Fruit fly (Drosophila melanogaster): ENCODE data around the gene CG12768.

DNA sequence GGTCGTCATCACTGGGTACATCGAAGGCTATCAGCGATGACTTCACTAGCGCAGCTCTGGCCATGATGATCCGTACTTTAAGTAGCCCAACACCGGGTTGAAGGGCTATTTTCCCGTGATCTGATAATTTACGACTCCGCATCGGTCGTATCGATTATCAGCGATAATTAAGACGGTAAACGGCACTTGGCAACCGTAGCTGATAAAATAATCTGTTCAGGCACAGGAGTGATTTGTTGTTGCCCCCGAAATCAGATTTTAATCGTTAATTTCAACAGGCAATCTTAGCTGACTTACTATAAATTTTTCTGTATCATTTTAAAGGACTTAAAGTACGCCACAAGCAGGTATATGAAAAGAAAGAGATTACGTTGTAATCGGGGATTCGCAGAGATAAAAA is 24.4 kb upstream of the CG12768 start:
- TF ChIP-seq h (optimal IDR thresholded peaks at IDR 0.05) (no peak), Myc (optimal IDR thresholded peaks at IDR 0.05) (no peak)

Data from Kc167 (cell line).